Worm (Caenorhabditis elegans) whole organism, L4 larva: ENCODE data around the gene B0432.10.
A peak's percentile ranks its signal among the peaks of the same experiment; 100 is the strongest.

Source experiments
- ZK337.2 ChIP-seq: fragments of 200-800 bp; sonication (Bioruptor generic); IDR thresholded peaks from 2 replicates; pipeline ENCODE4 v1.3.6; 2022; ENCODE audit warnings: missing genetic modification reagents, missing genetic modification characterization, missing compliant biosample characterization
- aly-2 ChIP-seq: sonication (generic microtip); optimal IDR thresholded peaks from 2 replicates; lab custom pipeline; 2018; ENCODE audit warnings: missing biosample characterization, missing genetic modification characterization
- ceh-20 ChIP-seq: fragments of 200-800 bp; sonication (Bioruptor generic); IDR thresholded peaks from 2 replicates; pipeline ENCODE4 v1.3.6; 2022; ENCODE audit warnings: missing genetic modification reagents, missing genetic modification characterization, missing compliant biosample characterization
- ceh-44 ChIP-seq: fragments of 200-800 bp; sonication (Bioruptor generic); IDR thresholded peaks from 2 replicates; pipeline ENCODE4 v1.3.6; 2022; ENCODE audit warnings: missing genetic modification reagents, missing genetic modification characterization, missing compliant biosample characterization
- cey-2 ChIP-seq: sonication (generic microtip); optimal IDR thresholded peaks from 3 replicates; lab custom pipeline; 2017; ENCODE audit warnings: missing genetic modification characterization, mild to moderate bottlenecking, missing compliant biosample characterization, antibody characterized with exemption, borderline replicate concordance; ENCODE audit not compliant: insufficient read depth
- daf-16 ChIP-seq, 3 experiments: sonication (generic microtip); optimal IDR thresholded peaks; 2 replicates each; lab custom pipeline; 2016 to 2017; ENCODE audit warnings: missing genetic modification characterization in 3 of 3, missing genetic modification reagents in 3 of 3, mild to moderate bottlenecking in 2 of 3, missing compliant biosample characterization in 2 of 3, missing biosample characterization in 1 of 3, moderate library complexity in 1 of 3
- daf-19 ChIP-seq: fragments of 200-800 bp; sonication (Bioruptor generic); conservative IDR thresholded peaks from 2 replicates; pipeline ENCODE4 v1.3.6; 2022; ENCODE audit warnings: missing genetic modification characterization, missing compliant biosample characterization
- dve-1 ChIP-seq: sonication (generic microtip); optimal IDR thresholded peaks from 2 replicates; lab custom pipeline; 2017; ENCODE audit warnings: antibody characterized with exemption, mild to moderate bottlenecking, missing genetic modification characterization, missing compliant biosample characterization; ENCODE audit not compliant: insufficient read depth
- fos-1 ChIP-seq: fragments of 150-350 bp; optimal IDR thresholded peaks from 2 replicates; lab custom pipeline; 2014; ENCODE audit warnings: missing biosample characterization, missing genetic modification characterization
- hif-1 ChIP-seq, 2 experiments: sonication (generic microtip); optimal IDR thresholded peaks; 2 replicates each; lab custom pipeline; 2016 to 2017; ENCODE audit warnings: missing compliant biosample characterization in 2 of 2, missing genetic modification characterization in 2 of 2, missing genetic modification reagents in 2 of 2, missing genotype in 2 of 2, mild to moderate bottlenecking in 1 of 2
- hlh-11 ChIP-seq: fragments of 200-800 bp; sonication (Bioruptor generic); optimal IDR thresholded peaks from 2 replicates; lab custom pipeline; 2018; ENCODE audit warnings: mild to moderate bottlenecking, missing genetic modification characterization, missing compliant biosample characterization
- hlh-30 ChIP-seq: sonication (generic microtip); optimal IDR thresholded peaks from 2 replicates; lab custom pipeline; 2017; ENCODE audit warnings: antibody characterized with exemption, mild to moderate bottlenecking, missing genetic modification characterization, missing compliant biosample characterization; ENCODE audit not compliant: insufficient read depth
- lin-1 ChIP-seq: fragments of 200-800 bp; sonication (Bioruptor generic); IDR thresholded peaks from 2 replicates; pipeline ENCODE4 v1.3.6; 2022; ENCODE audit warnings: missing genetic modification reagents, missing genetic modification characterization, missing compliant biosample characterization
- lin-13 ChIP-seq: fragments of 150-350 bp; optimal IDR thresholded peaks from 2 replicates; lab custom pipeline; 2014; ENCODE audit warnings: missing biosample characterization, missing genetic modification reagents, missing genetic modification characterization
- lir-3 ChIP-seq: sonication (generic microtip); optimal IDR thresholded peaks from 2 replicates; lab custom pipeline; 2016; ENCODE audit warnings: mild to moderate bottlenecking, missing genetic modification characterization, missing compliant biosample characterization
- mdl-1 ChIP-seq, 2 experiments: fragments of 150-350 bp in 1 of 2; sonication (generic microtip) in 1 of 2; optimal IDR thresholded peaks; 2 replicates each; lab custom pipeline; 2014 to 2017; ENCODE audit warnings: missing biosample characterization in 2 of 2, missing genetic modification characterization in 2 of 2
- mxl-3 ChIP-seq: fragments of 200-800 bp; sonication (Bioruptor generic); optimal IDR thresholded peaks from 2 replicates; lab custom pipeline; 2018; ENCODE audit warnings: mild to moderate bottlenecking, missing genetic modification characterization, missing compliant biosample characterization
- nhr-10 ChIP-seq: fragments of 150-350 bp; optimal IDR thresholded peaks from 2 replicates; lab custom pipeline; 2014; ENCODE audit warnings: missing biosample characterization, missing genetic modification characterization
- nhr-111 ChIP-seq: fragments of 200-800 bp; sonication (Bioruptor generic); optimal IDR thresholded peaks from 2 replicates; lab custom pipeline; 2018; ENCODE audit warnings: mild to moderate bottlenecking, missing genetic modification characterization, missing compliant biosample characterization
- nhr-25 ChIP-seq: sonication (generic microtip); optimal IDR thresholded peaks from 2 replicates; lab custom pipeline; 2017; ENCODE audit warnings: missing genetic modification characterization, mild to moderate bottlenecking, missing compliant biosample characterization, antibody characterized with exemption, moderate library complexity, borderline replicate concordance; ENCODE audit not compliant: insufficient read depth
- nhr-28 ChIP-seq: fragments of 150-350 bp; optimal IDR thresholded peaks from 2 replicates; lab custom pipeline; 2014; ENCODE audit warnings: missing biosample characterization, missing genetic modification characterization
- nhr-42 ChIP-seq: fragments of 200-800 bp; sonication (Bioruptor generic); IDR thresholded peaks from 2 replicates; pipeline ENCODE4 v1.3.6; 2022; ENCODE audit warnings: missing genetic modification characterization, missing compliant biosample characterization
- nhr-48 ChIP-seq: sonication (generic microtip); optimal IDR thresholded peaks from 2 replicates; lab custom pipeline; 2016; ENCODE audit warnings: mild to moderate bottlenecking, missing genetic modification characterization, missing compliant biosample characterization
- nhr-6 ChIP-seq: fragments of 150-350 bp; optimal IDR thresholded peaks from 2 replicates; lab custom pipeline; 2014; ENCODE audit warnings: missing biosample characterization, missing genetic modification characterization
- php-3 ChIP-seq: fragments of 200-800 bp; sonication (Bioruptor generic); IDR thresholded peaks from 2 replicates; pipeline ENCODE4 v1.3.6; 2022; ENCODE audit warnings: missing genetic modification reagents, missing genetic modification characterization, missing compliant biosample characterization
- tag-97 ChIP-seq: fragments of 200-800 bp; sonication (Bioruptor generic); IDR thresholded peaks from 2 replicates; pipeline ENCODE4 v1.3.6; 2022; ENCODE audit warnings: missing genetic modification characterization, missing compliant biosample characterization
- unc-62 ChIP-seq, 3 experiments: fragments of 150-350 bp in 1 of 3; sonication (generic microtip); optimal IDR thresholded peaks in 2 of 3; peaks in 1 of 3; 1 replicate in 1 of 3; 2 replicates in 2 of 3; lab custom pipeline; 2014 to 2017; ENCODE audit warnings: missing biosample characterization in 3 of 3, missing genetic modification characterization in 3 of 3, missing genetic modification reagents in 3 of 3, missing genotype in 1 of 3
- vab-7 ChIP-seq: fragments of 200-800 bp; sonication (Bioruptor generic); IDR thresholded peaks from 2 replicates; pipeline ENCODE4 v1.3.6; 2022; ENCODE audit warnings: missing genetic modification reagents, missing genetic modification characterization, missing compliant biosample characterization
- zfp-3 ChIP-seq: fragments of 200-800 bp; sonication (Bioruptor generic); conservative IDR thresholded peaks from 2 replicates; pipeline ENCODE4 v1.3.6; 2022; ENCODE audit warnings: missing genetic modification reagents, missing genetic modification characterization, missing compliant biosample characterization
- zip-2 ChIP-seq: fragments of 150-350 bp; optimal IDR thresholded peaks from 2 replicates; lab custom pipeline; 2014; ENCODE audit warnings: missing biosample characterization, missing genetic modification characterization
- ztf-11 ChIP-seq: fragments of 150-350 bp; optimal IDR thresholded peaks from 2 replicates; lab custom pipeline; 2014; ENCODE audit warnings: missing biosample characterization, missing genetic modification characterization

B0432.10 gene

ce11 chrII:300977-301772 is 15.1 kb upstream of the B0432.10 start, which contains the start of gene K01A2.5:
K01A2.5 (plus strand) TSS chrII:301273.
- peak; percentile 10 for TF ChIP-seq nhr-48
- peak in 1 of 2 experiments; percentile 23 for TF ChIP-seq mdl-1 (tag; optimal IDR thresholded peaks at IDR 0.05; lab: Kevin White, UChicago)
- TF ChIP-seq ZK337.2 (GFP tag; lab: Robert Waterston, UW): no peak
- peak; percentile 66 for TF ChIP-seq nhr-28
- TF ChIP-seq ztf-11: no peak
- TF ChIP-seq hif-1 (tag; optimal IDR thresholded peaks at IDR 0.05; lab: Kevin White, UChicago): no peak
- no peak for TF ChIP-seq lin-13
- TF ChIP-seq nhr-25 (tag; lab: Kevin White, UChicago): peak; percentile 57
- no peak for TF ChIP-seq zip-2 (tag; lab: Kevin White, UChicago)
- TF ChIP-seq unc-62 (GFP tag; optimal IDR thresholded peaks at IDR 0.05 in 1 of 2; lab: Kevin White, UChicago): peak in 1 of 2 experiments; percentile 96
- no peak for TF ChIP-seq unc-62 (tag; optimal IDR thresholded peaks at IDR 0.05; lab: Kevin White, UChicago)
- TF ChIP-seq zfp-3 (GFP tag; lab: Robert Waterston, UW): no peak
- no peak for TF ChIP-seq tag-97 (GFP tag; lab: Robert Waterston, UW)
- peak; percentile 35 for TF ChIP-seq mxl-3 (GFP tag; lab: Kevin White, UChicago)
- peak; percentile 31 for TF ChIP-seq cey-2 (tag; lab: Kevin White, UChicago)
- no peak for TF ChIP-seq vab-7 (GFP tag; lab: Robert Waterston, UW)
- TF ChIP-seq hlh-11 (tag; lab: Kevin White, UChicago): peak; percentile 34
- TF ChIP-seq nhr-10 (tag; lab: Kevin White, UChicago): no peak
- TF ChIP-seq hlh-30 (tag; lab: Kevin White, UChicago): peak; percentile 58
- no peak for TF ChIP-seq ceh-44 (GFP tag; lab: Robert Waterston, UW)
- TF ChIP-seq ceh-20 (GFP tag; lab: Robert Waterston, UW): no peak
- no peak for TF ChIP-seq nhr-111 (GFP tag; lab: Kevin White, UChicago)

- TF ChIP-seq unc-62 (GFP tag; optimal IDR thresholded peaks at IDR 0.05 in 1 of 2; lab: Kevin White, UChicago) (peak in 1 of 2 experiments; percentile 14), unc-62 (tag; optimal IDR thresholded peaks at IDR 0.05; lab: Kevin White, UChicago) (no peak), vab-7 (GFP tag; lab: Robert Waterston, UW) (no peak), aly-2 (tag; lab: Kevin White, UChicago) (no peak)
Observed at ce11 chrII:299684-300083, 13.6 kb upstream of the B0432.10 start, which contains the start of gene K01A2.6. K01A2.6 (plus strand) TSS chrII:299984.

ce11 chrII:296911-297440 is 10.9 kb upstream of the B0432.10 start, which contains the start of the genes clec-117 and B0432.1:
clec-117 (minus strand) TSS chrII:297011.
B0432.1 (plus strand) TSS chrII:297390.
- no peak for TF ChIP-seq lir-3 (tag; lab: Kevin White, UChicago)
- no peak for TF ChIP-seq daf-16 (GFP tag; optimal IDR thresholded peaks at IDR 0.05; lab: Kevin White, UChicago)
- TF ChIP-seq daf-16 (tag; optimal IDR thresholded peaks at IDR 0.05; lab: Kevin White, UChicago): no peak
- no peak for TF ChIP-seq fos-1 (tag; lab: Kevin White, UChicago)
- TF ChIP-seq lin-1 (GFP tag; lab: Robert Waterston, UW): no peak
- TF ChIP-seq dve-1 (tag; lab: Kevin White, UChicago): no peak
- TF ChIP-seq php-3: no peak
- no peak for TF ChIP-seq nhr-6 (tag; lab: Kevin White, UChicago)
- TF ChIP-seq nhr-42: no peak

ce11 chrII:294606-295005 is 8.5 kb upstream of the B0432.10 start, which contains the start of gene B0432.11:
B0432.11 (minus strand) TSS chrII:294706.
- no peak for TF ChIP-seq daf-19 (GFP tag; lab: Robert Waterston, UW)
- no peak for TF ChIP-seq dve-1 (tag; lab: Kevin White, UChicago)
